Worm (Caenorhabditis elegans) whole organism, early embryonic: ENCODE results near the gene C15H7.3.

Experiments
- B0310.2 ChIP-seq: sonication (generic microtip); optimal IDR thresholded peaks from 2 replicates; lab custom pipeline; 2016; ENCODE audit warnings: mild to moderate bottlenecking, missing genetic modification characterization, missing compliant biosample characterization
- F13C5.2 ChIP-seq: sonication (generic microtip); optimal IDR thresholded peaks from 2 replicates; lab custom pipeline; 2017; ENCODE audit warnings: mild to moderate bottlenecking, missing genetic modification characterization, inconsistent platforms, missing compliant biosample characterization
- aly-1 ChIP-seq: sonication (generic microtip); optimal IDR thresholded peaks from 2 replicates; lab custom pipeline; 2016; ENCODE audit warnings: missing genetic modification characterization, missing compliant biosample characterization
- ama-1 ChIP-seq: fragments of 150-350 bp; optimal IDR thresholded peaks from 2 replicates; lab custom pipeline; 2014
- ceh-13 ChIP-seq: fragments of 200-800 bp; sonication (Bioruptor generic); optimal IDR thresholded peaks from 2 replicates; lab custom pipeline; 2018; ENCODE audit warnings: mild to moderate bottlenecking, missing genetic modification characterization, missing compliant biosample characterization
- ceh-36 ChIP-seq: sonication (generic microtip); optimal IDR thresholded peaks from 2 replicates; lab custom pipeline; 2016; ENCODE audit warnings: missing genetic modification characterization, inconsistent platforms, missing compliant biosample characterization
- ets-7 ChIP-seq: sonication (generic microtip); optimal IDR thresholded peaks from 2 replicates; lab custom pipeline; 2016; ENCODE audit warnings: missing genotype, missing genetic modification characterization, missing compliant biosample characterization
- flt-1 ChIP-seq: fragments of 200-800 bp; sonication (Bioruptor generic); IDR thresholded peaks from 2 replicates; pipeline ENCODE4 v1.3.6; 2022; ENCODE audit warnings: missing genetic modification characterization, missing compliant biosample characterization
- hmbx-1 ChIP-seq: sonication (generic microtip); optimal IDR thresholded peaks from 2 replicates; lab custom pipeline; 2016; ENCODE audit warnings: mild to moderate bottlenecking, missing genetic modification characterization, missing compliant biosample characterization
- hmg-4 ChIP-seq: fragments of 200-800 bp; sonication (Bioruptor generic); optimal IDR thresholded peaks from 2 replicates; lab custom pipeline; 2018; ENCODE audit warnings: mild to moderate bottlenecking, missing genetic modification characterization, missing compliant biosample characterization
- hnd-1 ChIP-seq: sonication (generic microtip); optimal IDR thresholded peaks from 2 replicates; lab custom pipeline; 2016; ENCODE audit warnings: missing genetic modification characterization, missing compliant biosample characterization
- pes-1 ChIP-seq: fragments of 200-800 bp; sonication (Bioruptor generic); IDR thresholded peaks from 2 replicates; pipeline ENCODE4 v1.3.6; 2022; ENCODE audit warnings: missing genetic modification reagents, missing genetic modification characterization, missing compliant biosample characterization
- scrt-1 ChIP-seq: fragments of 200-800 bp; sonication (Bioruptor generic); IDR thresholded peaks from 2 replicates; pipeline ENCODE4 v1.3.6; 2022; ENCODE audit warnings: missing genetic modification characterization, missing compliant biosample characterization
- sea-1 ChIP-seq: fragments of 200-800 bp; sonication (Bioruptor generic); conservative IDR thresholded peaks from 2 replicates; pipeline ENCODE4 v1.3.6; 2022; ENCODE audit warnings: missing genetic modification characterization, missing compliant biosample characterization
- tbx-11 ChIP-seq: fragments of 200-800 bp; sonication (Bioruptor generic); IDR thresholded peaks from 2 replicates; pipeline ENCODE4 v1.3.6; 2022; ENCODE audit warnings: missing genetic modification characterization, missing compliant biosample characterization
- tbx-37 ChIP-seq: fragments of 200-800 bp; sonication (Bioruptor generic); conservative IDR thresholded peaks from 2 replicates; pipeline ENCODE4 v1.3.6; 2022; ENCODE audit warnings: missing genetic modification reagents, missing genetic modification characterization, missing compliant biosample characterization
- tra-4 ChIP-seq: sonication (generic microtip); optimal IDR thresholded peaks from 2 replicates; lab custom pipeline; 2017; ENCODE audit warnings: missing genetic modification characterization, missing compliant biosample characterization

C15H7.3 gene

ce11 chrIII:9655802-9656201 lies 4.0 kb upstream of the C15H7.3 start, which contains the start of gene C15H7.4:
Gene C15H7.4, minus strand, starts transcription at chrIII:9655902.
- no peak for TF ChIP-seq sea-1 (GFP tag; lab: Robert Waterston, UW)
- TF ChIP-seq ceh-36 (tag; lab: Kevin White, UChicago) = no peak
- TF ChIP-seq flt-1 (GFP tag; lab: Robert Waterston, UW) = no peak
- no peak for TF ChIP-seq scrt-1 (GFP tag; lab: Robert Waterston, UW)
- no peak for TF ChIP-seq pes-1 (GFP tag; lab: Robert Waterston, UW)
- TF ChIP-seq aly-1 (tag; lab: Kevin White, UChicago) = no peak
- TF ChIP-seq tra-4 (tag; lab: Kevin White, UChicago) = no peak
- no peak for TF ChIP-seq hmbx-1 (tag; lab: Kevin White, UChicago)
- no peak for TF ChIP-seq hmg-4 (GFP tag; lab: Kevin White, UChicago)
- no peak for TF ChIP-seq hnd-1
- no peak for TF ChIP-seq ceh-13 (GFP tag; lab: Kevin White, UChicago)
- TF ChIP-seq ets-7 (tag; lab: Kevin White, UChicago) = no peak
- TF ChIP-seq F13C5.2 (tag; lab: Kevin White, UChicago) = no peak
- TF ChIP-seq ama-1 = no peak
- TF ChIP-seq B0310.2 (tag; lab: Kevin White, UChicago) = no peak
- TF ChIP-seq tbx-37 (GFP tag; lab: Robert Waterston, UW) = no peak
- TF ChIP-seq tbx-11 (GFP tag; lab: Robert Waterston, UW) = no peak

ce11 chrIII:9646440-9647021 lies 5.2 kb downstream of the C15H7.3 start:
- TF ChIP-seq hnd-1 (no peak), B0310.2 (tag; lab: Kevin White, UChicago) (no peak), hmg-4 (GFP tag; lab: Kevin White, UChicago) (no peak), hmbx-1 (tag; lab: Kevin White, UChicago) (no peak), sea-1 (GFP tag; lab: Robert Waterston, UW) (no peak), flt-1 (GFP tag; lab: Robert Waterston, UW) (no peak), ceh-36 (tag; lab: Kevin White, UChicago) (no peak), ama-1 (no peak), tra-4 (tag; lab: Kevin White, UChicago) (no peak)

- TF ChIP-seq ama-1 (no peak), aly-1 (tag; lab: Kevin White, UChicago) (no peak), hnd-1 (no peak), tra-4 (tag; lab: Kevin White, UChicago) (no peak), scrt-1 (GFP tag; lab: Robert Waterston, UW) (no peak), B0310.2 (tag; lab: Kevin White, UChicago) (no peak), ets-7 (tag; lab: Kevin White, UChicago) (no peak)
These were observed 6.7 kb downstream of the C15H7.3 start for ce11 chrIII:9645099-9645498.

- TF ChIP-seq hmbx-1 (tag; lab: Kevin White, UChicago) = no peak
- peak; percentile 6 for TF ChIP-seq hmg-4 (GFP tag; lab: Kevin White, UChicago)
- TF ChIP-seq aly-1 (tag; lab: Kevin White, UChicago) = no peak
These were observed 9.7 kb downstream of the C15H7.3 start for ce11 chrIII:9642110-9642509.

ce11 chrIII:9639281-9640050 lies 12.3 kb downstream of the C15H7.3 start:
- TF ChIP-seq tbx-37 (GFP tag; lab: Robert Waterston, UW) = no peak
- no peak for TF ChIP-seq tbx-11 (GFP tag; lab: Robert Waterston, UW)

ce11 chrIII:9638159-9638754 lies 13.5 kb downstream of the C15H7.3 start:
- TF ChIP-seq ets-7 (tag; lab: Kevin White, UChicago) = no peak
- TF ChIP-seq aly-1 (tag; lab: Kevin White, UChicago) = no peak
- TF ChIP-seq ceh-13 (GFP tag; lab: Kevin White, UChicago) = no peak
- no peak for TF ChIP-seq scrt-1 (GFP tag; lab: Robert Waterston, UW)
- TF ChIP-seq flt-1 (GFP tag; lab: Robert Waterston, UW) = no peak
- TF ChIP-seq ceh-36 (tag; lab: Kevin White, UChicago) = no peak
- TF ChIP-seq sea-1 (GFP tag; lab: Robert Waterston, UW) = no peak
- no peak for TF ChIP-seq tbx-11 (GFP tag; lab: Robert Waterston, UW)
- TF ChIP-seq B0310.2 (tag; lab: Kevin White, UChicago) = no peak
- TF ChIP-seq tra-4 (tag; lab: Kevin White, UChicago) = no peak
- no peak for TF ChIP-seq hmg-4 (GFP tag; lab: Kevin White, UChicago)
- no peak for TF ChIP-seq ama-1
- TF ChIP-seq tbx-37 (GFP tag; lab: Robert Waterston, UW) = no peak

ce11 chrIII:9637016-9637415 lies 14.8 kb downstream of the C15H7.3 start, which contains the start of gene gei-13:
Gene gei-13, minus strand, starts transcription at chrIII:9637116.
- TF ChIP-seq F13C5.2 (tag; lab: Kevin White, UChicago) (no peak), B0310.2 (tag; lab: Kevin White, UChicago) (no peak), hmg-4 (GFP tag; lab: Kevin White, UChicago) (no peak), sea-1 (GFP tag; lab: Robert Waterston, UW) (no peak), ama-1 (no peak)
